Fruit fly (Drosophila melanogaster) S2 (cell line): ENCODE data around the gene CG32023.

Source experiments
- CG8478 ChIP-seq: fragments of >200 bp; optimal IDR thresholded peaks from 2 replicates; lab custom pipeline; 2018
- CTCF ChIP-seq, 2 experiments: fragments of >200 bp; optimal IDR thresholded peaks; 2 replicates each; lab custom pipeline; 2018

- TF ChIP-seq CG8478 (lab: Kevin White, UChicago) = no peak
- no peak for TF ChIP-seq CTCF (optimal IDR thresholded peaks at IDR 0.05; lab: Kevin White, UChicago)
Observed at dm6 chr3L:8839130-8839529, 35.1 kb upstream of the CG32023 start.
